Fruit fly (Drosophila melanogaster) whole organism, prepupa: ENCODE measurements around the gene CG1077.

Experiments used
- CG10631 ChIP-seq: fragments of 200-800 bp; sonication (Bioruptor generic); optimal IDR thresholded peaks from 2 replicates; lab custom pipeline; 2016; ENCODE audit warnings: missing biosample characterization, missing genetic modification characterization
- CG10669 ChIP-seq: fragments of 200-800 bp; sonication (Bioruptor generic); optimal IDR thresholded peaks from 3 replicates; lab custom pipeline; 2018; ENCODE audit warnings: missing biosample characterization, mild to moderate bottlenecking, missing genetic modification characterization, moderate library complexity
- CG15336 ChIP-seq: fragments of 200-800 bp; sonication (Bioruptor generic); IDR thresholded peaks from 2 replicates; pipeline ENCODE4 v1.3.6; 2022; ENCODE audit warnings: missing biosample characterization, missing genetic modification characterization
- CG16779 ChIP-seq: fragments of 200-800 bp; sonication (Bioruptor generic); optimal IDR thresholded peaks from 3 replicates; lab custom pipeline; 2017; ENCODE audit warnings: missing biosample characterization, mild to moderate bottlenecking, missing genetic modification characterization
- CG3919 ChIP-seq: fragments of 200-800 bp; sonication (Bioruptor generic); optimal IDR thresholded peaks from 3 replicates; lab custom pipeline; 2016; ENCODE audit warnings: missing biosample characterization, missing genetic modification characterization
- CG7368 ChIP-seq: fragments of 200-800 bp; sonication (Bioruptor generic); optimal IDR thresholded peaks from 3 replicates; lab custom pipeline; 2016; ENCODE audit warnings: missing biosample characterization, missing genetic modification characterization
- CG8632 ChIP-seq: fragments of 200-800 bp; sonication (Bioruptor generic); optimal IDR thresholded peaks from 3 replicates; lab custom pipeline; 2016; ENCODE audit warnings: missing biosample characterization, missing genetic modification characterization
- Gug ChIP-seq: fragments of 200-800 bp; sonication (Bioruptor generic); IDR thresholded peaks from 2 replicates; pipeline ENCODE4 v1.3.6; 2022; ENCODE audit warnings: missing biosample characterization, missing genetic modification characterization
- Lpt ChIP-seq: fragments of 200-800 bp; sonication (Bioruptor generic); optimal IDR thresholded peaks from 3 replicates; lab custom pipeline; 2016; ENCODE audit warnings: missing biosample characterization, missing genetic modification characterization
- Met ChIP-seq: fragments of 200-800 bp; sonication (Bioruptor generic); optimal IDR thresholded peaks from 3 replicates; lab custom pipeline; 2016; ENCODE audit warnings: missing biosample characterization, missing genetic modification characterization
- Sox15 ChIP-seq: fragments of 200-800 bp; sonication (Bioruptor generic); optimal IDR thresholded peaks from 3 replicates; lab custom pipeline; 2016; ENCODE audit warnings: missing biosample characterization, missing genetic modification characterization
- ss ChIP-seq, 2 experiments: fragments of 200-800 bp; sonication (Bioruptor generic); optimal IDR thresholded peaks; 2 replicates in 1 of 2; 3 replicates in 1 of 2; lab custom pipeline; 2017 to 2018; ENCODE audit warnings: mild to moderate bottlenecking in 2 of 2, missing biosample characterization in 2 of 2, missing genetic modification characterization in 2 of 2, moderate library complexity in 1 of 2
- svp ChIP-seq: fragments of 200-800 bp; sonication (Bioruptor generic); peaks from one replicate; lab custom pipeline; 2016; ENCODE audit warnings: missing biosample characterization, missing genetic modification characterization
- topi ChIP-seq: fragments of 200-800 bp; sonication (Bioruptor generic); optimal IDR thresholded peaks from 3 replicates; lab custom pipeline; 2016; ENCODE audit warnings: missing biosample characterization, missing genetic modification characterization

DNA sequence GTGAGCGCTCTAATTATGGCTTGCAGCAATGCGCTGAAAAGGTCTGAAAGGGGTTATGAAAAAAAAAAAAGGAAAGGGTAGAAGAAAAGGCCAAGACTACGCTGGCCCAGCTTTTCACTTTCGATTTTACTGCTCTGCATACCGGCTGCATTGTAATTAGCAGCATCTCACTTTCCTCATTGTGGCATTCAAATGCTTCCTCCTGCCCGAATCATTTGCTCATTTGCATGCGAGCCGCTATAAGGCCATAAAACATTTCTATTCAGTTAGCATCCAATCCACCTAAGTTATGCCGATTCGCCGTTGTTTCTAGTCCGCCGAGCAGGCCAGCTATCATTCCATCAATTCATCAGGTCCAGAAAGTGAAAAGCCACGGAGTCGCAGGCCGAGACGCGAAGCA, 13.7 kb upstream of the CG1077 start:
- TF ChIP-seq CG15336 = no peak
- TF ChIP-seq CG10669 (GFP tag; lab: Kevin White, UChicago) = no peak
- TF ChIP-seq Met (GFP tag; lab: Kevin White, UChicago) = no peak
- no peak for TF ChIP-seq CG10631 (GFP tag; lab: Kevin White, UChicago)
- TF ChIP-seq Gug (GFP tag; lab: Robert Waterston, UW) = no peak
- TF ChIP-seq Sox15 (GFP tag; lab: Kevin White, UChicago) = no peak
- no peak for TF ChIP-seq CG8632
- TF ChIP-seq CG3919 (GFP tag; lab: Kevin White, UChicago) = no peak
- TF ChIP-seq svp = no peak
- TF ChIP-seq CG7368 (GFP tag; lab: Kevin White, UChicago) = no peak
- no peak for TF ChIP-seq Lpt (GFP tag; lab: Kevin White, UChicago)
- TF ChIP-seq CG16779 (tag; lab: Kevin White, UChicago) = no peak
- TF ChIP-seq topi (GFP tag; lab: Kevin White, UChicago) = no peak
- TF ChIP-seq ss (GFP tag; optimal IDR thresholded peaks at IDR 0.05; lab: Kevin White, UChicago) = no peak
